Worm (Caenorhabditis elegans) whole organism, L4/young adult: ENCODE data around the gene dpf-6.
A peak's percentile ranks its signal among the peaks of the same experiment; 100 is the strongest.

ENCODE experiments used
- W03F9.2 ChIP-seq: fragments of 150-350 bp; optimal IDR thresholded peaks from 2 replicates; lab custom pipeline; 2014; ENCODE audit warnings: missing biosample characterization, missing genetic modification characterization
- dao-5 ChIP-seq: sonication (generic microtip); optimal IDR thresholded peaks from 2 replicates; lab custom pipeline; 2016; ENCODE audit warnings: missing genotype, missing genetic modification characterization, moderate library complexity, missing compliant biosample characterization
- him-1 ChIP-seq: sonication (generic microtip); optimal IDR thresholded peaks from 2 replicates; lab custom pipeline; 2016; ENCODE audit warnings: missing genotype, missing genetic modification reagents, missing genetic modification characterization, missing compliant biosample characterization

Gene dpf-6

ce11 chrIII:8033534-8033933 is 4.5 kb upstream of the dpf-6 start, which contains the start of gene F44B9.10:
Gene F44B9.10, minus strand, starts transcription at chrIII:8033634.
- TF ChIP-seq dao-5 = no peak
- TF ChIP-seq W03F9.2 (tag; lab: Kevin White, UChicago) = no peak
- no peak for TF ChIP-seq him-1 (tag; lab: Kevin White, UChicago)

DNA sequence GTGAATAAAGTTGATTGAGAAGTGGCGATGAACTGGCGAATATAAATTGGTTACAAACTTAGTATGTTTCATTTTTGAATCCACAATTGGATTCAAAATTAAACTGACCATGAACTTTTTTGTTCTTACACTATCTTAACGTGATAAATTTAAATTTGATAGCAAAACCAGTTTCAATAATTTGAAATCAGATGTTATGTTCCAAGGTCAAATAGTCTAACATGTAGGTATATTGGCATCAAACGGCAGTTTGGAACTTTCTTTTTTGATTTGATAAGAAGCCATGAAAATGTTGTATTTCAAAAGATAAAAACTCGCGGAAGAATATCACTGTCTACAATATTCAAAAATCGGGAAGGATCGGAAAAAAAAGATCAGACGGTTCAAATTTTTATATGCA is 2.0 kb upstream of the dpf-6 start:
- no peak for TF ChIP-seq him-1 (tag; lab: Kevin White, UChicago)
- TF ChIP-seq W03F9.2 (tag; lab: Kevin White, UChicago) = no peak
- no peak for TF ChIP-seq dao-5

DNA sequence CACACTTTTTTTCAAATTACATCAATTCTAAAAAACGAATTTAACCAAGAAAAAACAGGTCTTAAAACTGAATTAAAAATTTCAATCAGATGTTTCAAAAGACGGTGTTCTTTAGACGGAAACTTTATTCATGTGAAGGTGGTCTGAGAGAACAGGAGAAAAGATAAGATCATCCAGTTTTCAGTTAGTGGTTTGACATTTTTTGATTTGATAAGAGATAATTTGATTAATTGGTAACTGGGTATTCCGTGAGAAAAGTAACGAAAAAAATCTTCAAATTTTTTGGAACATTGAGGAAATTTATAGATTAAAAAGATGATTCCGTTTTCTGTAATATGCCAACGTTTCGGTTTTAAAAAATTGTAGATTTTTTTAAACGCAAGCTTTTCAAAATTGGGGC is 1.5 kb upstream of the dpf-6 start:
- TF ChIP-seq dao-5 = no peak
- TF ChIP-seq W03F9.2 (tag; lab: Kevin White, UChicago) = no peak
- no peak for TF ChIP-seq him-1 (tag; lab: Kevin White, UChicago)

DNA sequence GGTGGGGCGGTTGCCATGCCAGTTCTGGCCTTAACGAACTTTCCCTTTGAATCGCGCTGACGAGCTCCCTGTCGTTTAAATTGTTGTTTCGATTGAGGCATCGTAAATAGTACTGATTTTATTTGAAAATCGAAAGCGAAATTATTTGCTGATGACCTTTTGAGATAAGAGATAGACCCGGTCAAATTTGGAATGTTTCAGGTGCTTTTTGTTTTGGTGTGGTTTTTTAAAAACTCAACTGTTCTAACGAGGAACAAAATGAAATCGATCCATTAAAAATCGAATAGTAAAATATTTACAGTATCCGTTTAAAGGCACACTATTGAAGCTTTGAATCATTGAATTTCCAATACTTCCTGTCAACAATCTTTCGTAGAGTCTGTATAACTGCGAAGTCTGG is 4.7 kb downstream of the dpf-6 start, which contains the start of gene K12H4.6:
K12H4.6 (minus strand) TSS at position 101 of the 400 bp plus-strand sequence.
- TF ChIP-seq him-1 (tag; lab: Kevin White, UChicago) = no peak
- TF ChIP-seq dao-5 = no peak
- TF ChIP-seq W03F9.2 (tag; lab: Kevin White, UChicago) = no peak

DNA sequence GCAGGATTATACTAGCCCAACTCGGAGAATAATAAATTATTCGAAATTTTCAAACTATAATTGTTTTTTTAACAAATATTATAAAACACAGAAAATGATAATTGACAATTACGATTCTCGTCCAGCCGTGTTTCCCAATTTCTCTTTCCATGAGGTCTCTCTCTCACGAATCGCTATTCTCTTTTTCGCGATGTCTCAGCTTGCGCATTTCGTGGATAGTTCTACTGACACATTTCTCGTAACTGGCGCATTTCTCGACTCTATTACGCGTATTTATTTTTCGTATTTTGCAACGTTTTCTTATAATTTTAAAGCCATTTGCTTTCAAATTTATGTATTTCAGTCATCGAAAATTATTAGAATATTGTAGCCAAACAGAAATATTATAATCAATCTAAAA is 5.7 kb downstream of the dpf-6 start:
- TF ChIP-seq him-1 (tag; lab: Kevin White, UChicago) = peak; percentile 97
- TF ChIP-seq dao-5 = peak; percentile 65
- TF ChIP-seq W03F9.2 (tag; lab: Kevin White, UChicago) = peak; percentile 98

- no peak for TF ChIP-seq dao-5
- no peak for TF ChIP-seq W03F9.2 (tag; lab: Kevin White, UChicago)
- TF ChIP-seq him-1 (tag; lab: Kevin White, UChicago) = no peak
Measured at ce11 chrIII:8044187-8044586, 6.1 kb downstream of the dpf-6 start, which contains the start of gene K12H4.5. Gene K12H4.5, plus strand, starts transcription at chrIII:8044487.

DNA sequence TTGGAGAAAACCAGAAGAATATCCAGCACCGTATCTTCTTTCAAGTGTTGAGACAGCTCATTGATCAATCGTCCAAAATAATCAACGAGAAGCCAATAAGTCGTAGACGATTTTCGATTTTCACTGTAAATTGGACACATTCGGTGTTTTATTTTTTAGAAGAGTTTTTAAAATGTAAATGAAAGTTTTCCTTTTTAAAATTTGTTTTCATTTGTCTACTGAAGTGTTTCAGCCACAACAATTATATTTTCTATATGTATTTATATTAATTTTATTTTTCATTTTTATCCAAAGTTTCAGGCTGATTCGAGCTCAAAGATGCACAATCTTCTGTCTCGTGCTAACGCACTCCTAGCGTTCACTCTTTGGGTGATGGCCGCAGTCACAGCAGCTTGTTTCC is 6.7 kb downstream of the dpf-6 start, which contains the start of gene spcs-3:
spcs-3 (plus strand) TSS at position 301 of the 400 bp plus-strand sequence.
- TF ChIP-seq him-1 (tag; lab: Kevin White, UChicago) (no peak), dao-5 (no peak), W03F9.2 (tag; lab: Kevin White, UChicago) (no peak)

DNA sequence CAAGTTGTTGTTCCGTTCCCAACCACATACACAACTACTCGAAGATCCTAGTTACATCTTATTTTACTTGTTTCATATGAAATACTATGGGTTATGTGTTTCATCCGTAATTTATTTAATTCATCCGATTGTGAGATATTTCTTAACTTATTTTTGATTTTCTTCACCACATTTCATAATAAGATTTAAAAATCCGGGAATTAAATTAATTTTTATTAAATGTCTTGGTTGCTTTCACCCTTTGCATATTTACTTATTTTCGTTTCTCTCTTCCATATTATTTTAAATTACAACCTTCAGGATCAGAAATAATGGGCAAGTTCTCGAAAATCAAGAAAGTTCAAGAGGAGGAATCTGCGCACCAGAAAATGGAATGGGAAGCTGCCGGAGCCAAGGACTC is 7.7 kb downstream of the dpf-6 start, which contains the start of gene K12H4.3:
K12H4.3 (plus strand) TSS at position 301 of the 400 bp plus-strand sequence.
- TF ChIP-seq dao-5 (no peak), him-1 (tag; lab: Kevin White, UChicago) (no peak), W03F9.2 (tag; lab: Kevin White, UChicago) (no peak)

ce11 chrIII:8047412-8047811 is 9.4 kb downstream of the dpf-6 start, which contains the start of gene K12H4.2:
Gene K12H4.2, plus strand, starts transcription at chrIII:8047712.
- TF ChIP-seq dao-5 = no peak

- TF ChIP-seq dao-5 (no peak), him-1 (tag; lab: Kevin White, UChicago) (no peak), W03F9.2 (tag; lab: Kevin White, UChicago) (no peak)
Measured at ce11 chrIII:8050944-8051343, 12.9 kb downstream of the dpf-6 start, which contains the start of gene K12H4.7. Gene K12H4.7, minus strand, starts transcription at chrIII:8051081.

DNA sequence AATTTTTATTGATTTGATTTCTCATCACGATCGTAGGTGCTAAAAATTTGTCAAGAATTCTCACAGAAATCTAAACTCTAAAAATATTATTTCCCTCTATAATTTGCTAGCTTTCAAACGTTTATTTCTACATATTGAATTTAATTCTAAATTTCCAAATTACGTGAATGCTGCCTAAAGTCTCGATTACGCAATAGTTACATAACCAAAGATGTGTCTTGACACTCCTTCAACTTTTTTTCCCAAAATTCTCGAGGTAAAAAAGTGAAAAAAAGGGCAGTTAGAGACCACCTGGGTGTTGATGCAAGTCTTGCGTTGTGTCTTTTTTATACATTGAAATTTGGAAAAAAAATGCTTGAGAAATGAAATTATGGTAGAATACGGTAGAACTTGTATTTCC is 13.8 kb downstream of the dpf-6 start:
- TF ChIP-seq W03F9.2 (tag; lab: Kevin White, UChicago) = no peak
- TF ChIP-seq dao-5 = no peak
- no peak for TF ChIP-seq him-1 (tag; lab: Kevin White, UChicago)

DNA sequence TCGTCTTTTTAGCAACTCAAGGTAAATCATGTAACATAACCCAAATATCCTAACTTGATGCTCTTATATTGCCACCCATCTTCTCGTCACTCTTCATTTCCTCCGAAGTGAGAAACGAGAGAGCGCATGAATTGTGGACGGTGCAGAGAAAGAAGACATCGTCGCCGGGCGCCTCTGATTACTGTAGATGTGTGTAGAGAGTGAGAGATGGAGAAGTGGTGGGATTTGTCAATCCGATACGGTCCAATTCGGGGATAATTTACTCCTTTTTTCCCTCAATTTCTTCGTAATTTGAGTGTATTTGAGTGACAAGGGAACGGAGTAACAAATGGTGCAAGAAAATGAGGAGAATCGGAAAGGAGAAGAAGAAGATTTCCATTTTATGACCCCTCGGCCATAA is 23.1 kb downstream of the dpf-6 start:
- TF ChIP-seq W03F9.2 (tag; lab: Kevin White, UChicago) = no peak
- TF ChIP-seq him-1 (tag; lab: Kevin White, UChicago) = no peak
- TF ChIP-seq dao-5 = no peak

DNA sequence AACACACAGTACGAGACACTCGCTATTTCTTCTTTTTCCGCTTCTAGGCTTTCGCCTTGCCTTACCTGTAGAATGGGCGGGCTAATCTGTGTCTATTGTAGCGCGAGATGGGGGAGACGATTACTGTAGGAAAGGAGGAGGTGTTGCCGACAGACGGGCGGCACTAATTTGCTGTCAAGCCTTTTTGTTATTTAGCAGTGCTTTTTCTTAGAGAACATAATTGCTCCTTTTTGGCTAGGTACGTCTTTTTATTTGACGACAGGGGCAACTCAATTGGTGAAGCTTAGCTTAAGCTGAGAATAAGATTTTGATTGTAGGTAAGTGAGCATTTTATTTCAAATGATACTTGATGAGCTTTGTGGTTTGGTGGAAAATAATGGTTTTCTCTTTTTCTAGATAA is 25.6 kb downstream of the dpf-6 start:
- no peak for TF ChIP-seq W03F9.2 (tag; lab: Kevin White, UChicago)
- TF ChIP-seq him-1 (tag; lab: Kevin White, UChicago) = no peak
- TF ChIP-seq dao-5 = no peak

DNA sequence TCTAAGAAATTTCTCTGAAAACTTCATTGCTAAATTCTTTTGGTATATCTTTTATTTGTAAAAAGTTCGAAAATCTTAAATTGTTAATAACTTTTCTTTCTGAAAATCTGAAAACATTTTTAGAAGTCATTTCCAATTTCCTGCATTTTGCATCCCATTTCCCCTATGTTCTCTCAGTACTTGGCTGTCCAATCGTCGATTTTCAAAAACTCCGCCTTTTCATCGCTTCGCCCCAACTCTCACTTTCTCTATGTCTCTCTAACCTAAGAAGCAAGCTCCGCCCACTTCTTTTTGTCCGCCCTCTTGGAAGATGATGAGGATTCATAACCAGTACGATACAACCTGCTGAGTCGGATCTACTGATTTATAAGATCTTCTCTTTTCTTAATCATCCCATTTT is 27.1 kb downstream of the dpf-6 start:
- TF ChIP-seq dao-5 (no peak), him-1 (tag; lab: Kevin White, UChicago) (no peak)

- TF ChIP-seq W03F9.2 (tag; lab: Kevin White, UChicago) = no peak
Measured at ce11 chrIII:8066989-8067388, 28.9 kb downstream of the dpf-6 start, which contains the start of gene pros-1. Gene pros-1, plus strand, starts transcription at chrIII:8067289.
